ENCODE assay signal across 2 fruit fly cellular contexts in the genomic region with DNA sequence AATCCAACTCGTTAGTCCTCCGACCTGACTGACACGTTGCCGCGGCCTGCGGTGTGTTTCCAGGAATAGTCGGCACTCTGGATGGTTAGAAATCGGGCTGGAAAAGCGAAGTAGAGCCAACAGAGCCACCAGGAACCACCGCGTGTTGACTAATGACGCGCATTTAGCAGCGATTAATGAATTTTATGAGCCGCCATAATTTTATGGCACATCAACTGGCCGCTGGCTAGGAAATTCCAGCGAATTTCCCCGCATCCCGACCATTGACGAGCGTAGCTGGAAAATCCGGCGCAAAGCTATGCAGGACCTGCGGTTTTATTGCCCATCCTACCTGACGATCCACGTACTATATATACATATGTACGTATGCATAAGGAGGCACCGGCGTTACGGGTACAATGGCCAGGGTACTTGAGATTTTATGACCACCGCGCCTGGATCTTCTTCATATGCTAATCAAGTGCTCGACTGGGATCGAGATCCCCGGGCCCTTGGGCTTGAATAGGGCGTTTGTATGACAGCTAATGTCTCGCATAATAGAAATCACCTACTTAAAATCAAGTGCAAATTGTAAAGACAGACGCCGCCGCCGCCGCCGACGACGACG.
TF ChIP-seq lines count a peak whose summit lies in the region.

No protein-coding gene starts in this region.

- TF ChIP-seq CTCF in whole organism, embryonic (GFP tag; optimal IDR thresholded peaks at IDR 0.05; lab: Kevin White, UChicago) = no peak

TF ChIP-seq in whole organism, embryonic, 481 proteins besides CTCF, POLR2A, EP300 and RAD21 (continues in another document):
- no peak for TF ChIP-seq gro (GFP tag; optimal IDR thresholded peaks at IDR 0.05; lab: Kevin White, UChicago)
- TF ChIP-seq amos (GFP tag; IDR thresholded peaks at IDR 0.05; lab: Robert Waterston, UW; ENCODE audit: partially characterized antibody) = no peak
- no peak for TF ChIP-seq ssp (GFP tag; IDR thresholded peaks at IDR 0.05; lab: Robert Waterston, UW)
- peak; percentile 87 for TF ChIP-seq CG7271 (tag; optimal IDR thresholded peaks at IDR 0.05; lab: Kevin White, UChicago)
- no peak for TF ChIP-seq CG17385 (GFP tag; optimal IDR thresholded peaks at IDR 0.05; lab: Kevin White, UChicago)
- TF ChIP-seq sna (GFP tag; IDR thresholded peaks at IDR 0.05; lab: Robert Waterston, UW; ENCODE audit: partially characterized antibody) = no peak
- TF ChIP-seq ATbp (GFP tag; optimal IDR thresholded peaks at IDR 0.05; lab: Kevin White, UChicago) = no peak
- no peak for TF ChIP-seq CG10274 (GFP tag; optimal IDR thresholded peaks at IDR 0.05; lab: Kevin White, UChicago)
- no peak for TF ChIP-seq kay (GFP tag; optimal IDR thresholded peaks at IDR 0.05; lab: Kevin White, UChicago)
- peak; percentile 99 for TF ChIP-seq zen (tag; optimal IDR thresholded peaks at IDR 0.05; lab: Kevin White, UChicago)
- TF ChIP-seq CG15479 (GFP tag; optimal IDR thresholded peaks at IDR 0.05; lab: Kevin White, UChicago) = peak; percentile 55
- no peak for TF ChIP-seq CG1603 (tag; optimal IDR thresholded peaks at IDR 0.05; lab: Kevin White, UChicago)
- TF ChIP-seq Neu2 (GFP tag; optimal IDR thresholded peaks at IDR 0.05; lab: Kevin White, UChicago; ENCODE audit: borderline replicate concordance) = no peak
- no peak for TF ChIP-seq CG6272 (GFP tag; IDR thresholded peaks at IDR 0.05; lab: Robert Waterston, UW)
- TF ChIP-seq CG1602 (GFP tag; optimal IDR thresholded peaks at IDR 0.05; lab: Kevin White, UChicago) = no peak
- TF ChIP-seq ind (GFP tag; optimal IDR thresholded peaks at IDR 0.05; lab: Kevin White, UChicago) = no peak
- TF ChIP-seq lov (optimal IDR thresholded peaks at IDR 0.05; lab: Kevin White, UChicago) = no peak
- TF ChIP-seq lov (GFP tag; IDR thresholded peaks at IDR 0.05; lab: Robert Waterston, UW) = no peak
- peak in 1 of 2 experiments; percentile 98 for TF ChIP-seq tll (GFP tag; optimal IDR thresholded peaks at IDR 0.05; lab: Kevin White, UChicago)
- no peak for TF ChIP-seq croc (GFP tag; conservative IDR thresholded peaks at IDR 0.05; lab: Robert Waterston, UW)
- no peak for TF ChIP-seq BtbVII (GFP tag; optimal IDR thresholded peaks at IDR 0.05; lab: Kevin White, UChicago)
- no peak for TF ChIP-seq CG4707 (GFP tag; optimal IDR thresholded peaks at IDR 0.05; lab: Kevin White, UChicago)
- no peak for TF ChIP-seq tin (GFP tag; optimal IDR thresholded peaks at IDR 0.05; lab: Kevin White, UChicago)
- TF ChIP-seq bcd (GFP tag; optimal IDR thresholded peaks at IDR 0.05; lab: Kevin White, UChicago) = no peak
- no peak for TF ChIP-seq Ravus (GFP tag; IDR thresholded peaks at IDR 0.05; lab: Robert Waterston, UW)
- TF ChIP-seq CG1024 (GFP tag; IDR thresholded peaks at IDR 0.05; lab: Robert Waterston, UW) = no peak
- no peak for TF ChIP-seq unc-4 (GFP tag; IDR thresholded peaks at IDR 0.05; lab: Robert Waterston, UW; ENCODE audit: partially characterized antibody)
- peak; percentile 48 for TF ChIP-seq Med (GFP tag; lab: Kevin White, UChicago)
- TF ChIP-seq grau (tag; optimal IDR thresholded peaks at IDR 0.05; lab: Kevin White, UChicago) = no peak
- no peak for TF ChIP-seq Rfx (GFP tag; IDR thresholded peaks at IDR 0.05; lab: Robert Waterston, UW)
- TF ChIP-seq Aef1 (GFP tag; IDR thresholded peaks at IDR 0.05; lab: Robert Waterston, UW) = no peak
- TF ChIP-seq br (optimal IDR thresholded peaks at IDR 0.05; lab: Kevin White, UChicago) = no peak
- TF ChIP-seq Meics (GFP tag; optimal IDR thresholded peaks at IDR 0.05; lab: Kevin White, UChicago) = no peak
- no peak for TF ChIP-seq CG12391 (tag; optimal IDR thresholded peaks at IDR 0.05; lab: Kevin White, UChicago)
- no peak for TF ChIP-seq chinmo (GFP tag; IDR thresholded peaks at IDR 0.05; lab: Robert Waterston, UW; ENCODE audit: partially characterized antibody)
- TF ChIP-seq vnd (GFP tag; IDR thresholded peaks at IDR 0.05; lab: Robert Waterston, UW; ENCODE audit: partially characterized antibody) = no peak
- TF ChIP-seq CG12071 (GFP tag; optimal IDR thresholded peaks at IDR 0.05; lab: Kevin White, UChicago) = no peak
- no peak for TF ChIP-seq CG10366 (GFP tag; IDR thresholded peaks at IDR 0.05; lab: Robert Waterston, UW)
- TF ChIP-seq psq (GFP tag; optimal IDR thresholded peaks at IDR 0.05; lab: Kevin White, UChicago) = no peak
- TF ChIP-seq CG12104 (GFP tag; optimal IDR thresholded peaks at IDR 0.05; lab: Kevin White, UChicago) = no peak
- peak; percentile 57 for TF ChIP-seq Ets65A (GFP tag; lab: Kevin White, UChicago)
- TF ChIP-seq pb (GFP tag; optimal IDR thresholded peaks at IDR 0.05; lab: Kevin White, UChicago) = no peak
- TF ChIP-seq CG5245 (GFP tag; optimal IDR thresholded peaks at IDR 0.05; lab: Kevin White, UChicago) = no peak
- peak; percentile 99 for TF ChIP-seq cad (GFP tag; optimal IDR thresholded peaks at IDR 0.05; lab: Kevin White, UChicago)

TF ChIP-seq in whole organism, prepupa, 60 proteins besides CTCF, POLR2A, EP300 and RAD21:
- no peak for TF ChIP-seq CG7368 (GFP tag; optimal IDR thresholded peaks at IDR 0.05; lab: Kevin White, UChicago)
- no peak for TF ChIP-seq CG6276 (GFP tag; optimal IDR thresholded peaks at IDR 0.05; lab: Kevin White, UChicago)
- TF ChIP-seq ss (GFP tag; optimal IDR thresholded peaks at IDR 0.05; lab: Kevin White, UChicago) = no peak
- TF ChIP-seq CG3032 (tag; optimal IDR thresholded peaks at IDR 0.05; lab: Kevin White, UChicago) = no peak
- TF ChIP-seq fkh (GFP tag; optimal IDR thresholded peaks at IDR 0.05; lab: Kevin White, UChicago) = no peak
- TF ChIP-seq CG16779 (tag; optimal IDR thresholded peaks at IDR 0.05; lab: Kevin White, UChicago) = no peak
- no peak for TF ChIP-seq esn (GFP tag; optimal IDR thresholded peaks at IDR 0.05; lab: Kevin White, UChicago)
- TF ChIP-seq CG6854 (GFP tag; optimal IDR thresholded peaks at IDR 0.05; lab: Kevin White, UChicago) = no peak
- TF ChIP-seq svp (GFP tag; lab: Kevin White, UChicago) = peak; percentile 3
